Worm (Caenorhabditis elegans) whole organism, L4 larva: ENCODE results near the gene F16G10.2.

Experiments used
- ZK546.5 ChIP-seq, 2 experiments: sonication (generic microtip); optimal IDR thresholded peaks; 2 replicates each; lab custom pipeline; 2017; ENCODE audit warnings: missing biosample characterization in 2 of 2, missing genetic modification characterization in 2 of 2
- duxl-1 ChIP-seq: sonication (generic microtip); optimal IDR thresholded peaks from 2 replicates; lab custom pipeline; 2016; ENCODE audit warnings: mild to moderate bottlenecking, missing genetic modification characterization, moderate library complexity, missing compliant biosample characterization; ENCODE audit not compliant: poor library complexity
- fos-1 ChIP-seq: fragments of 150-350 bp; optimal IDR thresholded peaks from 2 replicates; lab custom pipeline; 2014; ENCODE audit warnings: missing biosample characterization, missing genetic modification characterization
- madf-9 ChIP-seq: fragments of 200-800 bp; sonication (Bioruptor generic); conservative IDR thresholded peaks from 2 replicates; pipeline ENCODE4 v1.3.6; 2022; ENCODE audit warnings: missing genetic modification reagents, missing genetic modification characterization, missing compliant biosample characterization
- nhr-102 ChIP-seq: sonication (generic microtip); optimal IDR thresholded peaks from 2 replicates; lab custom pipeline; 2016; ENCODE audit warnings: mild to moderate bottlenecking, missing genetic modification characterization, moderate library complexity, missing compliant biosample characterization
- nhr-11 ChIP-seq: fragments of 150-350 bp; optimal IDR thresholded peaks from 2 replicates; lab custom pipeline; 2014; ENCODE audit warnings: missing biosample characterization, missing genetic modification characterization
- nhr-77 ChIP-seq: fragments of 150-350 bp; optimal IDR thresholded peaks from 2 replicates; lab custom pipeline; 2014; ENCODE audit warnings: missing biosample characterization, missing genetic modification characterization
- pqm-1 ChIP-seq: sonication (generic microtip); optimal IDR thresholded peaks from 2 replicates; lab custom pipeline; 2017; ENCODE audit warnings: missing biosample characterization, missing genetic modification characterization
- snpc-4 ChIP-seq: fragments of 150-350 bp; optimal IDR thresholded peaks from 2 replicates; lab custom pipeline; 2014; ENCODE audit warnings: missing biosample characterization, missing genetic modification characterization
- unc-130 ChIP-seq: sonication (generic microtip); optimal IDR thresholded peaks from 2 replicates; lab custom pipeline; 2016; ENCODE audit warnings: missing genetic modification reagents, missing genetic modification characterization, missing compliant biosample characterization
- unc-39 ChIP-seq: sonication (generic microtip); optimal IDR thresholded peaks from 2 replicates; lab custom pipeline; 2017; ENCODE audit warnings: missing biosample characterization, missing genetic modification characterization
- unc-62 ChIP-seq, 3 experiments: fragments of 150-350 bp in 1 of 3; sonication (generic microtip); optimal IDR thresholded peaks in 2 of 3; peaks in 1 of 3; 1 replicate in 1 of 3; 2 replicates in 2 of 3; lab custom pipeline; 2014 to 2017; ENCODE audit warnings: missing biosample characterization in 3 of 3, missing genetic modification characterization in 3 of 3, missing genetic modification reagents in 3 of 3, missing genotype in 1 of 3

DNA sequence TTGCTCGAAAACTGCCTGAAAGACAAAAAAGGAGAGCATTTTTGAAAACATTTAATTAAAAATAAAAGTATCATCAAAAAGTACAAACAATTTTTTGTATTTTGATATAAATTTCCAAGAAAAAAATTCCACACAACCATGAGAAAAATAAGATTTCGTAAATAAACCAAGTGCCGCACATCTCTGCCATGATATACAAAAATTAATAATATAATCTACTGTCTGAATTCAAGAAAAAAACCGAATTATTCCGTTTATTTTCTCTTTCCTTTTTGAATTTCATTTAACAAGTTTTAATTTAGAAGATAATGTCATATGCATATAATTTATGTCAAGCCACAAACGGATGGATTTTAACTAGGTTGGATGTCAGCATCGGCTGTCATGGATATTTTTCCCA, 46.8 kb downstream of the F16G10.2 start, which contains the start of gene F42G2.2:
- TF ChIP-seq duxl-1 (tag; lab: Kevin White, UChicago): no peak
- TF ChIP-seq madf-9 (GFP tag; lab: Robert Waterston, UW): no peak
- no peak for TF ChIP-seq nhr-77 (tag; lab: Kevin White, UChicago)
- TF ChIP-seq unc-62 (GFP tag; optimal IDR thresholded peaks at IDR 0.05 in 1 of 2; lab: Kevin White, UChicago): no peak
- no peak for TF ChIP-seq unc-62 (tag; optimal IDR thresholded peaks at IDR 0.05; lab: Kevin White, UChicago)
- no peak for TF ChIP-seq pqm-1 (tag; lab: Kevin White, UChicago)
- no peak for TF ChIP-seq snpc-4
- TF ChIP-seq unc-39 (tag; lab: Kevin White, UChicago): no peak
- TF ChIP-seq fos-1 (tag; lab: Kevin White, UChicago): no peak
- TF ChIP-seq nhr-11 (tag; lab: Kevin White, UChicago): no peak
- TF ChIP-seq unc-130 (GFP tag; lab: Kevin White, UChicago): no peak
- TF ChIP-seq ZK546.5 (tag; optimal IDR thresholded peaks at IDR 0.05; lab: Kevin White, UChicago): no peak
- TF ChIP-seq nhr-102: no peak
